Worm (Caenorhabditis elegans): ENCODE results near the gene mrps-12.

Gene mrps-12

ce11 chrV:20815842-20816241, 22.0 kb upstream of the mrps-12 start, which contains the start of gene sshk-1:
Gene sshk-1, plus strand, starts transcription at chrV:20816142.
- TF ChIP-seq flt-1 (GFP tag; IDR thresholded peaks at IDR 0.05) (no peak), ztf-29 (GFP tag; IDR thresholded peaks at IDR 0.05) (no peak), ref-1 (GFP tag; conservative IDR thresholded peaks at IDR 0.05) (no peak), tab-1 (GFP tag; IDR thresholded peaks at IDR 0.05) (no peak), klf-2 (GFP tag; conservative IDR thresholded peaks at IDR 0.05) (no peak), ztf-23 (GFP tag; IDR thresholded peaks at IDR 0.05) (no peak), T22C8.4 (GFP tag; IDR thresholded peaks at IDR 0.05) (no peak), cog-1 (tag; optimal IDR thresholded peaks at IDR 0.05) (no peak), med-1 (GFP tag; optimal IDR thresholded peaks at IDR 0.05; ENCODE audit: insufficient read depth) (no peak)

DNA sequence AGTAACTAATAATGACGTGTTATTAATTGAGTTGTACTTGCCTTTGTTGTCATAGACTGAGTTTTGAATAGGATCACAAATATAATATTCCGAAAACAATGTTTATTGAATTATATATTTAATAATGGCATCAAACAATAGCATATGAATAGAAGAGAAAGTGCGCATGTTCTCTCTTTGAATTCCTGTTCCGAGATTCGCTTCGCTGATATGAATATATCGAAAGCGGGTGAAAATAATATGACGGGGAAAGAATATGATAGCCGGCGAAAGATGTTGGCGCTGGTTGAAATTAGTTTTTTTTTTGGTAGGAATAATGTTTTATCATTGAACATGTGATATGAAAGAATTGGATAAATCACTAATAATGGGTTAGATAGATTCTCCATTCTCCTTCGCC, 17.8 kb upstream of the mrps-12 start, which contains the start of gene T03D8.6:
TSS of gene T03D8.6 (minus strand) at position 298 of the 400 bp plus-strand sequence.
- TF ChIP-seq klf-2 (GFP tag; conservative IDR thresholded peaks at IDR 0.05): no peak
- no peak for TF ChIP-seq med-1 (GFP tag; optimal IDR thresholded peaks at IDR 0.05; ENCODE audit: insufficient read depth)
- no peak for TF ChIP-seq flt-1 (GFP tag; IDR thresholded peaks at IDR 0.05)
- no peak for TF ChIP-seq ztf-23 (GFP tag; IDR thresholded peaks at IDR 0.05)
- TF ChIP-seq tab-1 (GFP tag; IDR thresholded peaks at IDR 0.05): no peak
- TF ChIP-seq T22C8.4 (GFP tag; IDR thresholded peaks at IDR 0.05): no peak
- TF ChIP-seq cog-1 (tag; optimal IDR thresholded peaks at IDR 0.05): no peak
- no peak for TF ChIP-seq ref-1 (GFP tag; conservative IDR thresholded peaks at IDR 0.05)
- no peak for TF ChIP-seq ztf-29 (GFP tag; IDR thresholded peaks at IDR 0.05)

ce11 chrV:20824962-20825609, 12.8 kb upstream of the mrps-12 start, which contains the start of the genes gcy-22 and grl-14:
Gene gcy-22, minus strand, starts transcription at chrV:20825062.
Gene grl-14, plus strand, starts transcription at chrV:20825559.
- no peak for TF ChIP-seq cog-1 (tag; optimal IDR thresholded peaks at IDR 0.05)

- no peak for TF ChIP-seq med-1 (GFP tag; optimal IDR thresholded peaks at IDR 0.05; ENCODE audit: insufficient read depth)
- TF ChIP-seq tab-1 (GFP tag; IDR thresholded peaks at IDR 0.05): no peak
- no peak for TF ChIP-seq cog-1 (tag; optimal IDR thresholded peaks at IDR 0.05)
- no peak for TF ChIP-seq flt-1 (GFP tag; IDR thresholded peaks at IDR 0.05)
These were observed 11.3 kb upstream of the mrps-12 start for ce11 chrV:20826618-20827017.

DNA sequence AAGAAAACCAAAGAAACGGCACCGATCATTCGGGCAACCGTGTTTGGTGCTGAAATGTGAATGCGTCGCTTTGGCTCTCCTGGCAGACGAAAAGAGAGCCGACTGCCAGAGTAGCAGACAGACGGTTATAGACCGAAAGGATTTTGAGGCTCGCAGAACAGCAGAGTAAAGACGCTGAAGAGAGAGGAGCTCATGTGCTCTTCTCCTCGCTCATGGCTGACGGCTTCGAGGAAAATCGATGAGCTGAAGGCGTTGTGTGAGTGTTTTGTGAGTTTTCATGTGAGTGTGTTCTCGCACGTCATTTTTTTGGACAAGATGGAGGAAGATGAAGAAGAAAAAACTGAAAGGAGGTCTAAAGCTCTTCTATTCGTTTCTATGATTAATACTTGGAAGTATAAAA, 9.1 kb upstream of the mrps-12 start, which contains the start of gene sbt-1:
TSS of gene sbt-1 (minus strand) at position 62 of the 400 bp plus-strand sequence.
- TF ChIP-seq med-1 (GFP tag; optimal IDR thresholded peaks at IDR 0.05; ENCODE audit: insufficient read depth): no peak
- TF ChIP-seq flt-1 (GFP tag; IDR thresholded peaks at IDR 0.05): 0 out of 2 replicates have a peak, but pooled peaks have one; percentile 4
- no peak for TF ChIP-seq ztf-23 (GFP tag; IDR thresholded peaks at IDR 0.05)
- TF ChIP-seq T22C8.4 (GFP tag; IDR thresholded peaks at IDR 0.05): peak; percentile 32; the same call in 1 of the 2 replicates
- no peak for TF ChIP-seq cog-1 (tag; optimal IDR thresholded peaks at IDR 0.05)
- no peak for TF ChIP-seq ref-1 (GFP tag; conservative IDR thresholded peaks at IDR 0.05)
- no peak for TF ChIP-seq tab-1 (GFP tag; IDR thresholded peaks at IDR 0.05)
- TF ChIP-seq ztf-29 (GFP tag; IDR thresholded peaks at IDR 0.05): no peak
- no peak for TF ChIP-seq klf-2 (GFP tag; conservative IDR thresholded peaks at IDR 0.05)

- no peak for TF ChIP-seq klf-2 (GFP tag; conservative IDR thresholded peaks at IDR 0.05)
- TF ChIP-seq med-1 (GFP tag; optimal IDR thresholded peaks at IDR 0.05; ENCODE audit: insufficient read depth): no peak
- TF ChIP-seq T22C8.4 (GFP tag; IDR thresholded peaks at IDR 0.05): no peak
- TF ChIP-seq cog-1 (tag; optimal IDR thresholded peaks at IDR 0.05): no peak
These were observed 8.4 kb upstream of the mrps-12 start, which contains the start of gene num-1 for ce11 chrV:20829511-20829910. Gene num-1, plus strand, starts transcription at chrV:20829811.

- no peak for TF ChIP-seq ref-1 (GFP tag; conservative IDR thresholded peaks at IDR 0.05)
- no peak for TF ChIP-seq cog-1 (tag; optimal IDR thresholded peaks at IDR 0.05)
- TF ChIP-seq T22C8.4 (GFP tag; IDR thresholded peaks at IDR 0.05): no peak
- TF ChIP-seq tab-1 (GFP tag; IDR thresholded peaks at IDR 0.05): no peak
These were observed 7.5 kb upstream of the mrps-12 start for ce11 chrV:20830409-20830808.

- TF ChIP-seq T22C8.4 (GFP tag; IDR thresholded peaks at IDR 0.05): no peak
- no peak for TF ChIP-seq ref-1 (GFP tag; conservative IDR thresholded peaks at IDR 0.05)
- no peak for TF ChIP-seq flt-1 (GFP tag; IDR thresholded peaks at IDR 0.05)
- no peak for TF ChIP-seq med-1 (GFP tag; optimal IDR thresholded peaks at IDR 0.05; ENCODE audit: insufficient read depth)
- TF ChIP-seq cog-1 (tag; optimal IDR thresholded peaks at IDR 0.05): no peak
- no peak for TF ChIP-seq ztf-29 (GFP tag; IDR thresholded peaks at IDR 0.05)
These were observed 6.0 kb upstream of the mrps-12 start for ce11 chrV:20831867-20832266.

ce11 chrV:20832554-20832963, 5.3 kb upstream of the mrps-12 start:
- TF ChIP-seq T22C8.4 (GFP tag; IDR thresholded peaks at IDR 0.05) (no peak), cog-1 (tag; optimal IDR thresholded peaks at IDR 0.05) (peak; percentile 30), flt-1 (GFP tag; IDR thresholded peaks at IDR 0.05) (peak; percentile 29; the same call in 1 of the 2 replicates), ref-1 (GFP tag; conservative IDR thresholded peaks at IDR 0.05) (no peak)

DNA sequence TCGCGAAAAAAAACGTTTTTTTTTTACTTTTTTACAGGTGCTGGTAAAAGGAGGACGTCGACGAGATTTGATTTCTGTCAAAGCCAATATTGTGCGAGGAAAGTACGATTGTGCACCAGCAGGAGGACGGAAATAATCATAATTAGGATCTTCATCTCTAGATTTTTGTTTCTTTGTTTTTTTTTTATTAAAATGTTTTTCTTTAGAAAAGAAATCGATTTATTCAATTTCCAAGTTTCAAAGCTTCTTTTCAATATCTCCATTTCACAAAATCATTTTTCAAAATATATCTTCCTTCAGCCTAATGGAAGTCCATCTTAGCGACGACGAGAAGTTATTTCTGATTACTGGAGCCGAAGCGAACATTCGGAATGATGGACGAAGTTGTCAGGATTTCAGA, 685 bp downstream of the mrps-12 start, which contains the start of gene exos-7:
TSS of gene exos-7 (plus strand) at position 301 of the 400 bp plus-strand sequence.
- TF ChIP-seq tab-1 (GFP tag; IDR thresholded peaks at IDR 0.05) (no peak), T22C8.4 (GFP tag; IDR thresholded peaks at IDR 0.05) (no peak), ref-1 (GFP tag; conservative IDR thresholded peaks at IDR 0.05) (no peak), ztf-23 (GFP tag; IDR thresholded peaks at IDR 0.05) (no peak), klf-2 (GFP tag; conservative IDR thresholded peaks at IDR 0.05) (no peak), flt-1 (GFP tag; IDR thresholded peaks at IDR 0.05) (no peak), cog-1 (tag; optimal IDR thresholded peaks at IDR 0.05) (no peak), med-1 (GFP tag; optimal IDR thresholded peaks at IDR 0.05; ENCODE audit: insufficient read depth) (no peak), ztf-29 (GFP tag; IDR thresholded peaks at IDR 0.05) (no peak)
